Worm (Caenorhabditis elegans): ENCODE data around the gene ifa-3.

The ifa-3 gene

ce11 chrX:16299859-16300258 lies 30.0 kb upstream of the ifa-3 start, which contains the start of gene twk-21 (continued):
- no peak for TF ChIP-seq somi-1 (GFP tag; optimal IDR thresholded peaks at IDR 0.05)

ce11 chrX:16299217-16299616 lies 29.3 kb upstream of the ifa-3 start:
- peak; percentile 64 for TF ChIP-seq B0261.1 (tag; optimal IDR thresholded peaks at IDR 0.05)
- peak; percentile 86 for TF ChIP-seq tbp1 (GFP tag; optimal IDR thresholded peaks at IDR 0.05)
- TF ChIP-seq lin-26 (GFP tag; IDR thresholded peaks at IDR 0.05), result peak; percentile 48; the same call in 1 of the 2 replicates
- TF ChIP-seq D2030.7 (GFP tag; IDR thresholded peaks at IDR 0.05), result peak; percentile 74
- peak; percentile 38 for TF ChIP-seq snpc-4 (GFP tag; optimal IDR thresholded peaks at IDR 0.05)
- peak in 2 of 4 experiments; percentile 51 to 78 for TF ChIP-seq snpc-4 (tag; optimal IDR thresholded peaks at IDR 0.05)
- TF ChIP-seq hmg-1.2 (GFP tag; IDR thresholded peaks at IDR 0.05), result peak; percentile 54
- TF ChIP-seq pbrm-1 (GFP tag; IDR thresholded peaks at IDR 0.05), result peak; percentile 70
- peak; percentile 2 for TF ChIP-seq nhr-80 (tag; optimal IDR thresholded peaks at IDR 0.05)
- TF ChIP-seq dox-1 (GFP tag; IDR thresholded peaks at IDR 0.05), result peak; percentile 62
- 0 out of 2 replicates have a peak, but pooled peaks have one; percentile 39 for TF ChIP-seq Y56A3A.18 (GFP tag; IDR thresholded peaks at IDR 0.05)
- peak; percentile 67 for TF ChIP-seq rpc-1 (optimal IDR thresholded peaks at IDR 0.05)
- TF ChIP-seq rpc-1 (tag; optimal IDR thresholded peaks at IDR 0.05), result peak; percentile 68
- peak; percentile 37; the same call in 1 of the 2 replicates for TF ChIP-seq madf-6 (GFP tag; IDR thresholded peaks at IDR 0.05)
- TF ChIP-seq hrde-1 (tag; optimal IDR thresholded peaks at IDR 0.05; ENCODE audit: borderline replicate concordance), result peak; percentile 31
- peak; percentile 50 for TF ChIP-seq ZK185.1 (tag; optimal IDR thresholded peaks at IDR 0.05; ENCODE audit: poor library complexity, severe bottlenecking)
- TF ChIP-seq attf-6 (GFP tag; IDR thresholded peaks at IDR 0.05), result 0 out of 2 replicates have a peak, but pooled peaks have one; percentile 36
- peak; percentile 52 for TF ChIP-seq die-1 (tag; optimal IDR thresholded peaks at IDR 0.05)
- TF ChIP-seq nhr-90 (tag; optimal IDR thresholded peaks at IDR 0.05), result peak; percentile 21
- peak; percentile 51; the same call in 1 of the 2 replicates for TF ChIP-seq nfyb-1 (GFP tag; IDR thresholded peaks at IDR 0.05)

- TF ChIP-seq snpc-3.4 (tag; optimal IDR thresholded peaks at IDR 0.05) (peak; percentile 50), rec-8 (tag; optimal IDR thresholded peaks at IDR 0.05) (peak; percentile 79 to 86), let-526 (GFP tag; IDR thresholded peaks at IDR 0.05) (no peak), sea-2 (GFP tag; IDR thresholded peaks at IDR 0.05) (no peak), F52B5.7 (tag; optimal IDR thresholded peaks at IDR 0.05) (no peak), mcd-1 (GFP tag; IDR thresholded peaks at IDR 0.05) (peak; percentile 49; the same call in 1 of the 2 replicates), ztf-25 (GFP tag; IDR thresholded peaks at IDR 0.05) (0 out of 2 replicates have a peak, but pooled peaks have one; percentile 59), T26A5.8 (tag; optimal IDR thresholded peaks at IDR 0.05) (peak; percentile 58), lin-40 (tag; optimal IDR thresholded peaks at IDR 0.05) (peak; percentile 70), snpc-1.3 (tag; optimal IDR thresholded peaks at IDR 0.05; ENCODE audit: insufficient read depth) (peak; percentile 59), athp-1 (tag; optimal IDR thresholded peaks at IDR 0.05) (peak; percentile 14), K11D2.4 (GFP tag; IDR thresholded peaks at IDR 0.05) (peak; percentile 56; the same call in 1 of the 2 replicates), ama-1 (optimal IDR thresholded peaks at IDR 0.05) (no peak), ama-1 (GFP tag; optimal IDR thresholded peaks at IDR 0.05) (peak; percentile 45 to 78), cebp-1 (GFP tag; IDR thresholded peaks at IDR 0.05) (no peak), cebp-1 (tag; optimal IDR thresholded peaks at IDR 0.05) (peak; percentile 70), ztf-18 (tag; optimal IDR thresholded peaks at IDR 0.05) (peak; percentile 64), mxl-1 (tag; optimal IDR thresholded peaks at IDR 0.05) (peak; percentile 62), lsy-27 (tag; optimal IDR thresholded peaks at IDR 0.05; ENCODE audit: borderline replicate concordance, insufficient read depth) (no peak), F37B4.10 (GFP tag; IDR thresholded peaks at IDR 0.05) (no peak), B0035.1 (tag; optimal IDR thresholded peaks at IDR 0.05) (peak; percentile 4), dox-1 (GFP tag; IDR thresholded peaks at IDR 0.05) (peak; percentile 50; the same call in 1 of the 2 replicates), somi-1 (GFP tag; optimal IDR thresholded peaks at IDR 0.05) (peak; percentile 13), tlf-1 (GFP tag; optimal IDR thresholded peaks at IDR 0.05) (no peak), attf-5 (GFP tag; optimal IDR thresholded peaks at IDR 0.05) (peak; percentile 11), lin-35 (GFP tag; optimal IDR thresholded peaks at IDR 0.05) (peak in 1 of 3 experiments; percentile 32), die-1 (tag; optimal IDR thresholded peaks at IDR 0.05) (peak; percentile 90), gei-17 (GFP tag; optimal IDR thresholded peaks at IDR 0.05) (no peak)
These were observed 28.3 kb upstream of the ifa-3 start for ce11 chrX:16298173-16298572.

Measured in whole organism, young adult.